Fruit fly (Drosophila melanogaster) whole organism, embryonic: ENCODE data around the gene CG10993.

Experiments used
- Aef1 ChIP-seq: fragments of 200-800 bp; sonication (Bioruptor generic); IDR thresholded peaks from 3 replicates; pipeline ENCODE4 v1.3.6; 2022; ENCODE audit warnings: missing biosample characterization, missing genetic modification characterization
- Blimp-1 ChIP-seq: fragments of 200-800 bp; sonication (Bioruptor generic); optimal IDR thresholded peaks from 3 replicates; lab custom pipeline; 2018; ENCODE audit warnings: missing biosample characterization, missing genetic modification characterization, mild to moderate bottlenecking, moderate library complexity, missing genetic modification reagents
- CG11504 ChIP-seq: fragments of 200-800 bp; sonication (Bioruptor generic); optimal IDR thresholded peaks from 3 replicates; lab custom pipeline; 2019; ENCODE audit warnings: missing biosample characterization, mild to moderate bottlenecking, missing genetic modification characterization, moderate library complexity
- CG15269 ChIP-seq: fragments of 200-800 bp; sonication (Bioruptor generic); optimal IDR thresholded peaks from 2 replicates; lab custom pipeline; 2018; ENCODE audit warnings: missing biosample characterization, mild to moderate bottlenecking, missing genetic modification characterization, moderate library complexity
- CG16779 ChIP-seq: fragments of 200-800 bp; sonication (Bioruptor generic); IDR thresholded peaks from 2 replicates; pipeline ENCODE4 v1.3.6; 2022; ENCODE audit warnings: missing biosample characterization, missing genetic modification characterization
- CG17359 ChIP-seq: fragments of 200-800 bp; sonication (Bioruptor generic); optimal IDR thresholded peaks from 3 replicates; lab custom pipeline; 2018; ENCODE audit warnings: missing biosample characterization, mild to moderate bottlenecking, missing genetic modification characterization, moderate library complexity
- CG18262 ChIP-seq: fragments of 200-800 bp; optimal IDR thresholded peaks from 3 replicates; lab custom pipeline; 2019; ENCODE audit warnings: missing biosample characterization, mild to moderate bottlenecking, missing genetic modification characterization, moderate library complexity
- CG18599 ChIP-seq: fragments of 200-800 bp; sonication (Bioruptor generic); optimal IDR thresholded peaks from 3 replicates; lab custom pipeline; 2017; ENCODE audit warnings: missing biosample characterization, missing genetic modification characterization, mild to moderate bottlenecking, moderate library complexity, missing genetic modification reagents
- CG2129 ChIP-seq: fragments of 200-800 bp; sonication (Bioruptor generic); IDR thresholded peaks from 2 replicates; pipeline ENCODE4 v1.3.6; 2022; ENCODE audit warnings: missing biosample characterization, missing genetic modification characterization; ENCODE audit not compliant: partially characterized antibody
- CG2712 ChIP-seq: fragments of 200-800 bp; optimal IDR thresholded peaks from 3 replicates; lab custom pipeline; 2019; ENCODE audit warnings: missing biosample characterization, mild to moderate bottlenecking, missing genetic modification characterization, moderate library complexity
- CG32532 ChIP-seq: fragments of 200-800 bp; sonication (Bioruptor generic); IDR thresholded peaks from 2 replicates; pipeline ENCODE4 v1.3.6; 2022; ENCODE audit warnings: missing biosample characterization, missing genetic modification characterization
- CG32772 ChIP-seq: fragments of 200-800 bp; sonication (Bioruptor generic); IDR thresholded peaks from 2 replicates; pipeline ENCODE4 v1.3.6; 2022; ENCODE audit warnings: missing biosample characterization, missing genetic modification characterization
- CG3281 ChIP-seq: fragments of 200-800 bp; sonication (Bioruptor generic); optimal IDR thresholded peaks from 3 replicates; lab custom pipeline; 2017; ENCODE audit warnings: missing biosample characterization, mild to moderate bottlenecking, missing genetic modification characterization
- CG4360 ChIP-seq: fragments of 200-800 bp; sonication (Bioruptor generic); IDR thresholded peaks from 2 replicates; pipeline ENCODE4 v1.3.6; 2022; ENCODE audit warnings: missing biosample characterization, missing genetic modification characterization
- CG6689 ChIP-seq: fragments of 200-800 bp; sonication (Bioruptor generic); IDR thresholded peaks from 2 replicates; pipeline ENCODE4 v1.3.6; 2022; ENCODE audit warnings: missing biosample characterization, missing genetic modification characterization
- CG8388 ChIP-seq: fragments of 200-800 bp; sonication (Bioruptor generic); optimal IDR thresholded peaks from 2 replicates; lab custom pipeline; 2019; ENCODE audit warnings: missing biosample characterization, mild to moderate bottlenecking, missing genetic modification characterization, moderate library complexity
- CG9932 ChIP-seq: fragments of 200-800 bp; sonication (Bioruptor generic); IDR thresholded peaks from 2 replicates; pipeline ENCODE4 v1.3.6; 2022; ENCODE audit warnings: missing biosample characterization, missing genetic modification characterization
- Dbx ChIP-seq: fragments of 200-800 bp; sonication (Bioruptor generic); IDR thresholded peaks from 3 replicates; pipeline ENCODE4 v1.3.6; 2022; ENCODE audit warnings: missing biosample characterization, missing genetic modification characterization
- Drgx ChIP-seq: fragments of 200-800 bp; sonication (Bioruptor generic); IDR thresholded peaks from 2 replicates; pipeline ENCODE4 v1.3.6; 2022; ENCODE audit warnings: missing biosample characterization, missing genetic modification characterization
- E2f2 ChIP-seq: fragments of 200-800 bp; sonication (Bioruptor generic); IDR thresholded peaks from 2 replicates; pipeline ENCODE4 v1.3.6; 2022; ENCODE audit warnings: missing biosample characterization, missing genetic modification characterization
- Eip74EF ChIP-seq, 2 experiments: fragments of 200-800 bp in 1 of 2; fragments of >200 bp in 1 of 2; sonication (Bioruptor generic) in 1 of 2; optimal IDR thresholded peaks; 2 replicates each; lab custom pipeline; 2017 to 2019; ENCODE audit warnings: missing biosample characterization in 2 of 2, missing genetic modification characterization in 2 of 2, mild to moderate bottlenecking in 1 of 2, moderate library complexity in 1 of 2
- Ets97D ChIP-seq: fragments of 200-800 bp; sonication (Bioruptor generic); optimal IDR thresholded peaks from 3 replicates; lab custom pipeline; 2016; ENCODE audit warnings: missing biosample characterization, missing genetic modification characterization
- HLH3B ChIP-seq: fragments of 200-800 bp; sonication (Bioruptor generic); IDR thresholded peaks from 2 replicates; pipeline ENCODE4 v1.3.6; 2022; ENCODE audit warnings: missing biosample characterization, missing genetic modification characterization
- Hmr ChIP-seq: fragments of 200-800 bp; sonication (Bioruptor generic); optimal IDR thresholded peaks from 3 replicates; lab custom pipeline; 2017; ENCODE audit warnings: mild to moderate bottlenecking, missing biosample characterization, missing genetic modification reagents, missing genetic modification characterization
- Meics ChIP-seq: fragments of 200-800 bp; sonication (Bioruptor generic); optimal IDR thresholded peaks from 2 replicates; lab custom pipeline; 2017; ENCODE audit warnings: missing biosample characterization, mild to moderate bottlenecking, missing genetic modification characterization
- Nf-YA ChIP-seq: fragments of 200-800 bp; sonication (Bioruptor generic); IDR thresholded peaks from 2 replicates; pipeline ENCODE4 v1.3.6; 2022; ENCODE audit warnings: missing biosample characterization, missing genetic modification characterization
- Oli ChIP-seq: fragments of 200-800 bp; sonication (Bioruptor generic); optimal IDR thresholded peaks from 2 replicates; lab custom pipeline; 2018; ENCODE audit warnings: missing biosample characterization, mild to moderate bottlenecking, missing genetic modification characterization, moderate library complexity
- PHDP ChIP-seq: fragments of 200-800 bp; sonication (Bioruptor generic); optimal IDR thresholded peaks from 3 replicates; lab custom pipeline; 2018; ENCODE audit warnings: missing biosample characterization, mild to moderate bottlenecking, missing genetic modification characterization, moderate library complexity
- Rfx ChIP-seq: fragments of 200-800 bp; sonication (Bioruptor generic); IDR thresholded peaks from 2 replicates; pipeline ENCODE4 v1.3.6; 2022; ENCODE audit warnings: missing biosample characterization, missing genetic modification characterization
- Sox102F ChIP-seq: fragments of 200-800 bp; sonication (Bioruptor generic); optimal IDR thresholded peaks from 2 replicates; lab custom pipeline; 2018; ENCODE audit warnings: missing biosample characterization, mild to moderate bottlenecking, missing genetic modification characterization, moderate library complexity
- Xrp1 ChIP-seq: fragments of 200-800 bp; sonication (Bioruptor generic); IDR thresholded peaks from 2 replicates; pipeline ENCODE4 v1.3.6; 2022; ENCODE audit warnings: missing biosample characterization, missing genetic modification characterization
- crp ChIP-seq, 2 experiments: fragments of 200-800 bp; sonication (Bioruptor generic); optimal IDR thresholded peaks; 2 replicates in 1 of 2; 3 replicates in 1 of 2; lab custom pipeline; 2017; ENCODE audit warnings: missing biosample characterization in 2 of 2, missing genetic modification characterization in 2 of 2, mild to moderate bottlenecking in 1 of 2, moderate library complexity in 1 of 2
- dmrt99B ChIP-seq: fragments of 200-800 bp; sonication (Bioruptor generic); optimal IDR thresholded peaks from 2 replicates; lab custom pipeline; 2018; ENCODE audit warnings: missing biosample characterization, mild to moderate bottlenecking, missing genetic modification characterization, moderate library complexity
- dysf ChIP-seq: fragments of 200-800 bp; sonication (Bioruptor generic); IDR thresholded peaks from 3 replicates; pipeline ENCODE4 v1.3.6; 2022; ENCODE audit warnings: missing biosample characterization, missing genetic modification characterization
- grau ChIP-seq: fragments of 200-800 bp; optimal IDR thresholded peaks from 3 replicates; lab custom pipeline; 2019; ENCODE audit warnings: missing biosample characterization, mild to moderate bottlenecking, missing genetic modification characterization, moderate library complexity
- her ChIP-seq: fragments of 200-800 bp; sonication (Bioruptor generic); optimal IDR thresholded peaks from 2 replicates; lab custom pipeline; 2016; ENCODE audit warnings: missing biosample characterization, missing genetic modification characterization
- hth ChIP-seq: fragments of >200 bp; optimal IDR thresholded peaks from 2 replicates; lab custom pipeline; 2017; ENCODE audit warnings: inconsistent platforms
- insv ChIP-seq, 2 experiments: fragments of 200-800 bp; sonication (Bioruptor generic); optimal IDR thresholded peaks; 3 replicates each; lab custom pipeline; 2016 to 2018; ENCODE audit warnings: missing biosample characterization in 2 of 2, missing genetic modification characterization in 2 of 2
- lab ChIP-seq: fragments of 200-800 bp; sonication (Bioruptor generic); optimal IDR thresholded peaks from 3 replicates; lab custom pipeline; 2017; ENCODE audit warnings: missing biosample characterization, missing genetic modification characterization, mild to moderate bottlenecking, moderate library complexity, missing genetic modification reagents
- pan ChIP-seq, 4 experiments: fragments of >200 bp in 3 of 4; fragments of 200-800 bp in 1 of 4; sonication (Bioruptor generic) in 1 of 4; optimal IDR thresholded peaks in 3 of 4; IDR thresholded peaks in 1 of 4; 2 replicates each; pipeline versions ENCODE4 v1.3.6 to Lab custom; 2017 to 2022; ENCODE audit warnings: missing biosample characterization in 2 of 4, missing genetic modification characterization in 2 of 4, mixed read lengths in 1 of 4
- ro ChIP-seq: fragments of 200-800 bp; sonication (Bioruptor generic); IDR thresholded peaks from 2 replicates; pipeline ENCODE4 v1.3.6; 2022; ENCODE audit warnings: missing biosample characterization, missing genetic modification characterization
- row ChIP-seq: fragments of 200-800 bp; sonication (Bioruptor generic); IDR thresholded peaks from 3 replicates; pipeline ENCODE4 v1.3.6; 2022; ENCODE audit warnings: missing biosample characterization, missing genetic modification characterization
- seq ChIP-seq: fragments of 200-800 bp; sonication (Bioruptor generic); IDR thresholded peaks from 2 replicates; pipeline ENCODE4 v1.3.6; 2022; ENCODE audit warnings: missing biosample characterization, missing genetic modification characterization
- sim ChIP-seq: fragments of 200-800 bp; sonication (Bioruptor generic); IDR thresholded peaks from 2 replicates; pipeline ENCODE4 v1.3.6; 2022; ENCODE audit warnings: missing biosample characterization, missing genetic modification characterization
- slbo ChIP-seq: fragments of 200-800 bp; sonication (Bioruptor generic); IDR thresholded peaks from 2 replicates; pipeline ENCODE4 v1.3.6; 2022; ENCODE audit warnings: missing biosample characterization, missing genetic modification characterization
- stc ChIP-seq: fragments of 200-800 bp; sonication (Bioruptor generic); IDR thresholded peaks from 2 replicates; pipeline ENCODE4 v1.3.6; 2022; ENCODE audit warnings: missing biosample characterization, missing genetic modification characterization
- vvl ChIP-seq: fragments of 200-800 bp; sonication (Bioruptor generic); IDR thresholded peaks from 2 replicates; pipeline ENCODE4 v1.3.6; 2022; ENCODE audit warnings: missing biosample characterization, missing genetic modification characterization
- yki ChIP-seq: fragments of >200 bp; optimal IDR thresholded peaks from 3 replicates; lab custom pipeline; 2018

CG10993 gene

DNA sequence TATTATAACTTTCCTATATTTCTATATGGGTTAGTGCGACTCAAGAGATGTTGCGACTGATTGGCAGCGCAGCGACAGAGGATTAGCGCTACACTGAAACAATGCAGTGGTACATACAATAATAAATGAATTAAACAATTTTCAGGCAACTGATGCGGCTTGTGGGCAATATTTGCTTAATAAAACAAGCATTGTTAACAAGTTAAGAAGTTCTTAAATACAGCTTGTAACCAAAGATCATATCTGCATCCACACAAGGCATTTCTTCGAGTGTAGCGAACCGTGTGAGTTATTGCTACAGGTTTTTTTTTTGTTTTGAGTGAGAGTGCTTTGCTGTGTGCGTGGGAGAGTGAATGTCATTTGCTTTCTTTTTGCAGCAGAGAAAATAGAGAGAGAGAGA is 48.0 kb upstream of the CG10993 start (continued):
- TF ChIP-seq CG2129 (GFP tag; lab: Robert Waterston, UW) (no peak), CG4360 (GFP tag; lab: Robert Waterston, UW) (no peak), her (GFP tag; lab: Kevin White, UChicago) (peak; percentile 49), seq (GFP tag; lab: Robert Waterston, UW) (peak; percentile 63; the same call in 1 of the 2 replicates), Dbx (GFP tag; lab: Robert Waterston, UW) (peak; percentile 39; the same call in 2 of the 3 replicates), ro (GFP tag; lab: Robert Waterston, UW) (no peak; the same call in 1 of the 2 replicates), Nf-YA (peak; percentile 73), CG18262 (tag; lab: Kevin White, UChicago) (peak; percentile 62), CG6689 (GFP tag; lab: Robert Waterston, UW) (peak; percentile 69), hth (lab: Kevin White, UChicago) (no peak), Oli (peak; percentile 81), Eip74EF (GFP tag; optimal IDR thresholded peaks at IDR 0.05; lab: Kevin White, UChicago) (peak in 1 of 2 experiments; percentile 63)

DNA sequence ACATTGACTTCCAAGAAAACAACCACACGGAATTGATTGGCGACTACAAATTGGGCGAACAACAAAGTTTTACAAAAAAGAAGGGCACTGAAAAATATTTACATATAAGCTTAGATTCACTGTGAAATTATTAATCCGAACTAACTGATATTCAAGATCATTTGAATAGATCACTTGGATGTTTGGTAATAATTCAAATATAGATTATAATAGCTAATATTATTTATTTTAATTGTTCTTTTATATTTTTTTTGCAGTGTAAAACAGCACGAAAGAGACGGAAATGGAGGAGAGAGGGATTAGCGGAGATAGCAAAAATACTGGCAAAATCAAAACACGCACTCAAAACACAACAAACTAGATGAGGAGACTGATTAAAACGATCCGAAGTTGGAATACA is 47.3 kb upstream of the CG10993 start:
- peak; percentile 28; the same call in 2 of the 3 replicates for TF ChIP-seq Aef1 (GFP tag; lab: Robert Waterston, UW)
- no peak for TF ChIP-seq CG16779 (GFP tag; lab: Robert Waterston, UW)
- no peak for TF ChIP-seq sim
- peak; percentile 29; the same call in 1 of the 3 replicates for TF ChIP-seq dysf (GFP tag; lab: Robert Waterston, UW)
- TF ChIP-seq stc (GFP tag; lab: Robert Waterston, UW), result peak; percentile 35; the same call in 1 of the 2 replicates
- TF ChIP-seq CG15269 (tag; lab: Kevin White, UChicago), result peak; percentile 40
- TF ChIP-seq Xrp1 (GFP tag; lab: Robert Waterston, UW), result 0 out of 2 replicates have a peak, but pooled peaks have one; percentile 16
- peak; percentile 42 for TF ChIP-seq Sox102F (GFP tag; lab: Kevin White, UChicago)
- peak; percentile 11 for TF ChIP-seq Hmr
- 0 out of 3 replicates have a peak, but pooled peaks have one; percentile 17 for TF ChIP-seq Dbx (GFP tag; lab: Robert Waterston, UW)
- peak; percentile 18; the same call in 1 of the 2 replicates for TF ChIP-seq E2f2
- no peak for TF ChIP-seq crp (GFP tag; optimal IDR thresholded peaks at IDR 0.05; lab: Kevin White, UChicago)
- TF ChIP-seq dmrt99B (tag; lab: Kevin White, UChicago), result peak; percentile 34
- TF ChIP-seq Meics (GFP tag; lab: Kevin White, UChicago), result peak; percentile 16
- TF ChIP-seq row, result peak; percentile 49; the same call in 2 of the 3 replicates
- TF ChIP-seq pan (optimal IDR thresholded peaks at IDR 0.05; lab: Kevin White, UChicago), result no peak
- TF ChIP-seq pan (GFP tag; optimal IDR thresholded peaks at IDR 0.05 in 1 of 2, IDR thresholded peaks at IDR 0.05 in 1 of 2), result peak in 1 of 2 experiments; percentile 45
- peak; percentile 16 for TF ChIP-seq lab (GFP tag; lab: Kevin White, UChicago)
- 0 out of 2 replicates have a peak, but pooled peaks have one; percentile 8 for TF ChIP-seq HLH3B
- 0 out of 2 replicates have a peak, but pooled peaks have one; percentile 27 for TF ChIP-seq vvl (GFP tag; lab: Robert Waterston, UW)
- TF ChIP-seq grau, result peak; percentile 39
- 0 out of 2 replicates have a peak, but pooled peaks have one; percentile 29 for TF ChIP-seq CG32772 (GFP tag; lab: Robert Waterston, UW)
- peak; percentile 3 for TF ChIP-seq CG17359
- TF ChIP-seq slbo (GFP tag; lab: Robert Waterston, UW), result peak; percentile 52
- TF ChIP-seq CG2712 (tag; lab: Kevin White, UChicago), result peak; percentile 39
- TF ChIP-seq Drgx (GFP tag; lab: Robert Waterston, UW), result peak; percentile 53
- peak; percentile 16 for TF ChIP-seq Oli
- TF ChIP-seq Blimp-1 (GFP tag; lab: Kevin White, UChicago), result peak; percentile 12
- no peak for TF ChIP-seq Ets97D (GFP tag; lab: Kevin White, UChicago)
- peak; percentile 48 for TF ChIP-seq CG11504
- TF ChIP-seq Rfx, result peak; percentile 39; the same call in 1 of the 2 replicates
- no peak for TF ChIP-seq insv (GFP tag; optimal IDR thresholded peaks at IDR 0.05; lab: Kevin White, UChicago)
- no peak for TF ChIP-seq yki (lab: Kevin White, UChicago)
- TF ChIP-seq CG32532 (GFP tag; lab: Robert Waterston, UW), result peak; percentile 30; the same call in 1 of the 2 replicates
- TF ChIP-seq CG9932 (GFP tag; lab: Robert Waterston, UW), result peak; percentile 8; the same call in 1 of the 2 replicates
- no peak for TF ChIP-seq CG3281 (GFP tag; lab: Kevin White, UChicago)
- peak; percentile 9 for TF ChIP-seq PHDP
- peak; percentile 23 for TF ChIP-seq CG18599 (GFP tag; lab: Kevin White, UChicago)
- TF ChIP-seq CG8388, result peak; percentile 1
